Worm (Caenorhabditis elegans) whole organism, dauer: ENCODE data around the gene sdz-23.

Experiments
- unc-62 ChIP-seq: sonication (generic microtip); optimal IDR thresholded peaks from 2 replicates; lab custom pipeline; 2017; ENCODE audit warnings: missing biosample characterization, missing genetic modification reagents, missing genetic modification characterization

Gene sdz-23

DNA sequence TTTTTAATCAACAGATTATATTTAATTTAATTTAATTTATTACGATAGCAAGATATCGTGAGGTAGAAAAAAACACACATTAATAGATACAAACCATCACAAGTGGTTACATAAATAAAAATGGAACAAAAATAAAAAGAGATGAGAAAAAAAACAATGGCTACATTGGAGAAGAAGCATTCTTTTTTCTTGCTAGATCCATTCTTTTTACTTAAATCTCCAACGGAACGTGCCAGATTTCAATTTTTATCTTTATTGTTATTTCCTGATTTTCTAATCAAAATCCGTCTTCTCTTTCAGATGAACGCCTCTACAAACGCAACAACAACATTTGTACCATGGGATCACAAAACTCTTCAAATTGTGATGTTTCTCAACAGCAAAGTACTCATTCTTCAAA, 44.2 kb downstream of the sdz-23 start, which contains the start of gene D1014.2:
Gene D1014.2, plus strand, starts transcription at position 301 of the 400 bp plus-strand sequence.
- TF ChIP-seq unc-62 (GFP tag; lab: Kevin White, UChicago): no peak

DNA sequence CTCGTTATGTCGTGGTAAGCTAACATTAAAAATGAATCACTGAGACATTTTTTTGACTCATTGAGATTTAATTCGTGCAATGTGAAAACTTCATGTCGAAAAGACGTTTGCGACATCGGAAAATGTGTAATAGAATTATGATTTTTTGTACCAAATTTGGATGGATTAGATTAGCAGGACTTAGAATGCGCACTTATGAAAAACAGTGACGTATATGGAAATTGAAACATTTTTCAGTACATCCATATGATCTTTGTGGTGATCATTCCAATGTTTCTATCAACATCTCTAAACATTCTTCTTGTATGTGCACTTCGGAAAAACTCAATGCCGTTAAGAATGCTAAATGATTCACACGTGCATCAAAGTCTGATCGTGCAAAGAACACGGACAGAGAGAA, 45.1 kb downstream of the sdz-23 start:
- no peak for TF ChIP-seq unc-62 (GFP tag; lab: Kevin White, UChicago)

DNA sequence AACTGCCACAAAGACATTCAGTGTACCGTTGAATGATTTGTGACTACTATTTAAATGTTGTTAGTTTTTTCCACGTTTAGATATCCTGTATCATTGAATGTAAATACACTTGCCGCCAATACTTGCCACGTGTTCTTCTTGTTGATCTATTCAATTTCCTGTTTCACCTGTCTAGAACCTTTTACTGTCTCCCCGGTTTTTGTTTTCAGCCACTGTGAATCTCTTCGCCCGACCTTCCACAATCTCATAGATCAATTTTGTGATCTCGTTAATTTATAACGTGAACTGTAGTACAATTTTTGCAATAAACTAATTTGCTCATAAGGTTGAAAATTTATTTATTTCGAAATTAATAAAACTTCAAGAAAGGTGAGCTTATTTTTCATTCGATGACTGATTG, 45.9 kb downstream of the sdz-23 start, which contains the start of gene D1014.13:
Gene D1014.13, plus strand, starts transcription at position 301 of the 400 bp plus-strand sequence.
- TF ChIP-seq unc-62 (GFP tag; lab: Kevin White, UChicago): no peak
